Worm (Caenorhabditis elegans) whole organism, L1 larva: ENCODE measurements around the gene nas-27.

Experiments
- ceh-82 ChIP-seq, 3 experiments: fragments of 150-350 bp in 1 of 3; sonication (generic microtip) in 2 of 3; optimal IDR thresholded peaks; 2 replicates each; lab custom pipeline; 2014 to 2017; ENCODE audit warnings: missing biosample characterization in 3 of 3, missing genetic modification characterization in 3 of 3
- efl-3 ChIP-seq: fragments of 200-800 bp; sonication (Bioruptor generic); optimal IDR thresholded peaks from 2 replicates; lab custom pipeline; 2018; ENCODE audit warnings: mild to moderate bottlenecking, missing genetic modification characterization, missing compliant biosample characterization
- elt-2 ChIP-seq: sonication (generic microtip); optimal IDR thresholded peaks from 2 replicates; lab custom pipeline; 2016; ENCODE audit warnings: missing genetic modification characterization, mild to moderate bottlenecking, inconsistent platforms, missing compliant biosample characterization, missing genetic modification reagents
- fkh-10 ChIP-seq: sonication (generic microtip); optimal IDR thresholded peaks from 2 replicates; lab custom pipeline; 2017; ENCODE audit warnings: missing biosample characterization, missing genetic modification reagents, missing genetic modification characterization
- jun-1 ChIP-seq: fragments of 150-350 bp; optimal IDR thresholded peaks from 2 replicates; lab custom pipeline; 2014; ENCODE audit warnings: missing biosample characterization, missing genetic modification reagents, missing genetic modification characterization
- lin-15B ChIP-seq: fragments of 150-350 bp; sonication (generic microtip); optimal IDR thresholded peaks from 3 replicates; lab custom pipeline; 2014; ENCODE audit warnings: missing biosample characterization, missing genetic modification characterization
- nhr-76 ChIP-seq: sonication (generic microtip); optimal IDR thresholded peaks from 2 replicates; lab custom pipeline; 2017; ENCODE audit warnings: missing biosample characterization, missing genetic modification characterization
- skn-1 ChIP-seq: fragments of 150-350 bp; optimal IDR thresholded peaks from 2 replicates; lab custom pipeline; 2014; ENCODE audit warnings: missing biosample characterization, missing genetic modification characterization
- snpc-4 ChIP-seq: fragments of 150-350 bp; optimal IDR thresholded peaks from 2 replicates; lab custom pipeline; 2014; ENCODE audit warnings: missing biosample characterization, missing genetic modification characterization
- unc-30 ChIP-seq: sonication (generic microtip); optimal IDR thresholded peaks from 2 replicates; lab custom pipeline; 2017; ENCODE audit warnings: missing biosample characterization, missing genetic modification characterization

DNA sequence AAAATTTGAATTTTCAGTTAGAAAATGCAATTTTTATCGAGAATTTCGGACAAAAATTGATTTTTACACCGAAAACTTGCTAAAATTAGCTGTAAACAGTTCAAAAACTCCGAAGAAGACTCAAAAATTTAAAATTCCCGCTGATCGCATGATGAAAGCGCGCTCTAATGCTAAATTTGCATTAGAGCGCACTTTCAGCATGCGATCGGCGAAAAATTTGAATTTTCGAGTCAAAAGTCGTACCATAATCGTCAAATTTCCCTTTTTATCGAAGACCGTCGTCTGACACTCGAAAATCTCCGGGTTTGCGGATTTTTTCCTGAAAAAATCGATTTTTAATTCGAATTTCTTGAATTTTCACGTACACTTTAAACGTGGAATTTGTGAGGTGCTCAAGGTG is 45.8 kb downstream of the nas-27 start:
- TF ChIP-seq efl-3 (no peak), nhr-76 (tag; lab: Kevin White, UChicago) (no peak), snpc-4 (tag; lab: Kevin White, UChicago) (no peak), ceh-82 (tag; optimal IDR thresholded peaks at IDR 0.05; lab: Kevin White, UChicago) (no peak), fkh-10 (GFP tag; lab: Kevin White, UChicago) (no peak), jun-1 (tag; lab: Kevin White, UChicago) (no peak), lin-15B (tag; lab: Kevin White, UChicago) (no peak), elt-2 (tag; lab: Kevin White, UChicago) (no peak), skn-1 (tag; lab: Kevin White, UChicago) (no peak), unc-30 (tag; lab: Kevin White, UChicago) (no peak)
